Worm (Caenorhabditis elegans): ENCODE measurements around the gene tmed-4.
"Not testable (repeated sequence)": the region's sequence is repeated elsewhere in the genome, so short reads cannot be mapped to it uniquely, and the experiment has no call there.

tmed-4 gene

ce11 chrV:19948993-19949392 is at the start of gene tmed-4:
tmed-4 (minus strand) TSS chrV:19949093.
- TF ChIP-seq unc-62 (GFP tag; optimal IDR thresholded peaks at IDR 0.05); F37B4.10 (GFP tag; IDR thresholded peaks at IDR 0.05); F57C9.4 (tag; optimal IDR thresholded peaks at IDR 0.05): not testable (repeated sequence)

ce11 chrV:19998203-19998836 is 49.4 kb upstream of the tmed-4 start:
- TF ChIP-seq ets-4 (GFP tag; optimal IDR thresholded peaks at IDR 0.05) (no peak), him-1 (tag; optimal IDR thresholded peaks at IDR 0.05) (no peak), ztf-3 (GFP tag; optimal IDR thresholded peaks at IDR 0.05) (no peak), attf-3 (GFP tag; conservative IDR thresholded peaks at IDR 0.05) (no peak), Y56A3A.18 (GFP tag; IDR thresholded peaks at IDR 0.05) (0 out of 2 replicates have a peak, but pooled peaks have one; percentile 35), dpff-1 (tag; optimal IDR thresholded peaks at IDR 0.05) (no peak), T07F8.4 (tag; optimal IDR thresholded peaks at IDR 0.05) (no peak), cebp-1 (GFP tag; IDR thresholded peaks at IDR 0.05) (no peak), cebp-1 (tag; optimal IDR thresholded peaks at IDR 0.05) (peak; percentile 28), nfya-2 (GFP tag; IDR thresholded peaks at IDR 0.05) (no peak), nhr-80 (tag; optimal IDR thresholded peaks at IDR 0.05) (no peak), ekl-4 (GFP tag; IDR thresholded peaks at IDR 0.05) (no peak), lin-26 (GFP tag; IDR thresholded peaks at IDR 0.05) (no peak), die-1 (tag; optimal IDR thresholded peaks at IDR 0.05) (no peak), somi-1 (GFP tag; optimal IDR thresholded peaks at IDR 0.05) (no peak), mcd-1 (GFP tag; IDR thresholded peaks at IDR 0.05) (no peak), K11D2.4 (GFP tag; IDR thresholded peaks at IDR 0.05) (no peak), snpc-3.4 (tag; optimal IDR thresholded peaks at IDR 0.05) (no peak)

- TF ChIP-seq D2030.7 (GFP tag; IDR thresholded peaks at IDR 0.05) (no peak), egrh-3 (GFP tag; IDR thresholded peaks at IDR 0.05) (peak; percentile 29; the same call in 1 of the 2 replicates), Y95B8A.8 (GFP tag; IDR thresholded peaks at IDR 0.05) (no peak), let-607 (tag; optimal IDR thresholded peaks at IDR 0.05) (no peak), zfh-2 (GFP tag; conservative IDR thresholded peaks at IDR 0.05) (peak; percentile 77), akir-1 (GFP tag; optimal IDR thresholded peaks at IDR 0.05) (no peak), efl-1 (GFP tag; optimal IDR thresholded peaks at IDR 0.05) (no peak), ekl-4 (GFP tag; IDR thresholded peaks at IDR 0.05) (no peak), fkh-3 (tag; optimal IDR thresholded peaks at IDR 0.05) (no peak), zim-3 (tag; optimal IDR thresholded peaks at IDR 0.05) (no peak), ceh-58 (GFP tag; IDR thresholded peaks at IDR 0.05) (no peak), ztf-22 (GFP tag; optimal IDR thresholded peaks at IDR 0.05) (no peak), dox-1 (GFP tag; IDR thresholded peaks at IDR 0.05) (peak; percentile 31; the same call in 1 of the 2 replicates), T26A5.8 (tag; optimal IDR thresholded peaks at IDR 0.05) (no peak), mes-4 (tag; optimal IDR thresholded peaks at IDR 0.05) (no peak), lin-40 (tag; optimal IDR thresholded peaks at IDR 0.05) (no peak), hmg-1.2 (GFP tag; IDR thresholded peaks at IDR 0.05) (no peak)
Observed at ce11 chrV:19997481-19997880, 48.6 kb upstream of the tmed-4 start.
